Fruit fly (Drosophila melanogaster): ENCODE measurements around the gene msk.

- TF ChIP-seq CG30431 (GFP tag; optimal IDR thresholded peaks at IDR 0.05): no peak
- TF ChIP-seq Ada2b (GFP tag; IDR thresholded peaks at IDR 0.05): no peak
- TF ChIP-seq Bgb (GFP tag; IDR thresholded peaks at IDR 0.05; ENCODE audit: partially characterized antibody): no peak
- TF ChIP-seq CG11247 (GFP tag; IDR thresholded peaks at IDR 0.05): no peak
Measured at dm6 chr3L:8108201-8108600, 7.8 kb upstream of the msk start.

Measured in whole organism, embryonic.